Worm (Caenorhabditis elegans): ENCODE data around the gene mrp-6.

Gene mrp-6

DNA sequence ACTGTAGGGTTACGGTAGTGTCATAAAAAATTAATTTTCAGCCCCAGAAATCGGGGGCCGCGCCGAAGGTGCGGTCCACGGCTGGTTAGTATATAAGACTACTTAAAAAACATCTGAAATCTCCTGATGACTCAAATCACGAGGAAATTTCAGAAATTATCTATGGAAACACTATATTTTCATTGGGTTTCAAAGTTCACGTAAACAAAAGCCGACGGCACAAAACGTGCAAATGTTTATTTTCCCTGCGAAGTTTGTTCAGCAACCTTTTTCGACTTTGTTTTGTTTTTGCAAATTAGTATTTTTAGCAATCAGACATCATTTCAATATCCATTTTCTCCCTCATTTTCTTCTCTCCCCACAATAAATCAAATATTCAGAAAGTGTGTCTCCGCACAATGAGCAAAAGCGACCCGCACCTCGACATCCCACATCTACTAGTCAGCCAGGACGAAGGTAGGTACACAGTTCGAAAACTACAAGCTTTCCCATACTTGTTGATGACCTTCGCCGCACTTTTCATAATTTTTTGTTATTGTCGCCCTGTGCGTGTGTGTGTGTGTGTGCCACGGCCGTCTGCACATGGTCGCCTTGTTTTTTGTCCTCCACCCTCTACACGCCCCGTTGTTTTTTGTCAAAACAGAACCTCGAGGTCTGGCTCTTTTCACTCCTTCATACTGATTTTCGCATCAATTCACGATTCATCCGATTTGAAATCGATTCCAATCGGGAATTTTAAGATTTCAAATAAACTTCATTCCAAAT, 49.8 kb downstream of the mrp-6 start:
- TF ChIP-seq skn-1 (tag; optimal IDR thresholded peaks at IDR 0.05) (no peak), nhr-12 (tag; optimal IDR thresholded peaks at IDR 0.05) (no peak)

- TF ChIP-seq lin-15B (tag; optimal IDR thresholded peaks at IDR 0.05) (no peak), lsy-12 (tag; optimal IDR thresholded peaks at IDR 0.05) (no peak), egl-27 (tag; optimal IDR thresholded peaks at IDR 0.05) (no peak), nhr-11 (tag; optimal IDR thresholded peaks at IDR 0.05) (no peak), ztf-4 (tag; optimal IDR thresholded peaks at IDR 0.05) (no peak), pqm-1 (tag; optimal IDR thresholded peaks at IDR 0.05) (no peak), ztf-11 (tag; optimal IDR thresholded peaks at IDR 0.05) (no peak), nfya-1 (tag; optimal IDR thresholded peaks at IDR 0.05; ENCODE audit: insufficient read depth) (no peak), nhr-76 (tag; optimal IDR thresholded peaks at IDR 0.05) (no peak), R02D3.7 (tag; optimal IDR thresholded peaks at IDR 0.05) (no peak), snpc-4 (tag; optimal IDR thresholded peaks at IDR 0.05) (no peak), fkh-2 (tag; optimal IDR thresholded peaks at IDR 0.05) (no peak), fkh-10 (GFP tag; optimal IDR thresholded peaks at IDR 0.05) (no peak), egl-5 (tag; optimal IDR thresholded peaks at IDR 0.05) (no peak), ceh-28 (tag; optimal IDR thresholded peaks at IDR 0.05) (no peak), nhr-43 (tag; optimal IDR thresholded peaks at IDR 0.05; ENCODE audit: poor library complexity, severe bottlenecking) (no peak), nhr-23 (tag; optimal IDR thresholded peaks at IDR 0.05) (no peak), elt-1 (tag; optimal IDR thresholded peaks at IDR 0.05) (no peak), nhr-28 (tag; optimal IDR thresholded peaks at IDR 0.05) (no peak)
These were observed 51.7 kb downstream of the mrp-6 start, which contains the start of gene ZK470.2 for ce11 chrX:4134855-4135254. Gene ZK470.2 (plus strand): TSS chrX:4135155.

- TF ChIP-seq tbx-2 (tag; optimal IDR thresholded peaks at IDR 0.05) (no peak), elt-2 (tag; optimal IDR thresholded peaks at IDR 0.05) (peak; percentile 18), nhr-23 (tag; optimal IDR thresholded peaks at IDR 0.05) (no peak), pqm-1 (tag; optimal IDR thresholded peaks at IDR 0.05) (peak; percentile 15), fkh-10 (GFP tag; optimal IDR thresholded peaks at IDR 0.05) (no peak), ceh-9 (tag; optimal IDR thresholded peaks at IDR 0.05) (no peak), nfya-1 (tag; optimal IDR thresholded peaks at IDR 0.05; ENCODE audit: insufficient read depth) (peak; percentile 9), nhr-11 (tag; optimal IDR thresholded peaks at IDR 0.05) (no peak), ama-1 (optimal IDR thresholded peaks at IDR 0.05) (peak; percentile 58), fkh-2 (tag; optimal IDR thresholded peaks at IDR 0.05) (no peak)
These were observed 53.2 kb downstream of the mrp-6 start for ce11 chrX:4133378-4133777.

ce11 chrX:4132243-4132642, 54.3 kb downstream of the mrp-6 start:
- TF ChIP-seq ceh-28 (tag; optimal IDR thresholded peaks at IDR 0.05) = peak; percentile 76
- no peak for TF ChIP-seq nhr-77 (tag; optimal IDR thresholded peaks at IDR 0.05)
- peak; percentile 22 to 37 (median 29) for TF ChIP-seq elt-3 (tag; optimal IDR thresholded peaks at IDR 0.05)
- peak; percentile 48 for TF ChIP-seq elt-1 (tag; optimal IDR thresholded peaks at IDR 0.05)
- TF ChIP-seq egl-27 (tag; optimal IDR thresholded peaks at IDR 0.05) = peak; percentile 1
- peak; percentile 94 for TF ChIP-seq nhr-23 (tag; optimal IDR thresholded peaks at IDR 0.05)
- TF ChIP-seq nhr-25 (tag; optimal IDR thresholded peaks at IDR 0.05) = peak; percentile 88
- TF ChIP-seq jun-1 (tag; optimal IDR thresholded peaks at IDR 0.05) = peak; percentile 69
- TF ChIP-seq ZK546.5 (tag; optimal IDR thresholded peaks at IDR 0.05) = no peak
- peak; percentile 95 for TF ChIP-seq nhr-43 (tag; optimal IDR thresholded peaks at IDR 0.05; ENCODE audit: poor library complexity, severe bottlenecking)
- peak; percentile 44 for TF ChIP-seq nfya-1 (tag; optimal IDR thresholded peaks at IDR 0.05; ENCODE audit: insufficient read depth)
- peak; percentile 43 for TF ChIP-seq pqm-1 (tag; optimal IDR thresholded peaks at IDR 0.05)
- TF ChIP-seq ceh-82 (tag; optimal IDR thresholded peaks at IDR 0.05) = no peak
- peak; percentile 56 for TF ChIP-seq tbx-2 (tag; optimal IDR thresholded peaks at IDR 0.05)
- peak; percentile 28 for TF ChIP-seq egl-5 (tag; optimal IDR thresholded peaks at IDR 0.05)
- TF ChIP-seq ceh-16 (tag; optimal IDR thresholded peaks at IDR 0.05) = no peak
- TF ChIP-seq eor-1 (tag; optimal IDR thresholded peaks at IDR 0.05) = no peak
- TF ChIP-seq ztf-4 (tag; optimal IDR thresholded peaks at IDR 0.05) = peak; percentile 79

DNA sequence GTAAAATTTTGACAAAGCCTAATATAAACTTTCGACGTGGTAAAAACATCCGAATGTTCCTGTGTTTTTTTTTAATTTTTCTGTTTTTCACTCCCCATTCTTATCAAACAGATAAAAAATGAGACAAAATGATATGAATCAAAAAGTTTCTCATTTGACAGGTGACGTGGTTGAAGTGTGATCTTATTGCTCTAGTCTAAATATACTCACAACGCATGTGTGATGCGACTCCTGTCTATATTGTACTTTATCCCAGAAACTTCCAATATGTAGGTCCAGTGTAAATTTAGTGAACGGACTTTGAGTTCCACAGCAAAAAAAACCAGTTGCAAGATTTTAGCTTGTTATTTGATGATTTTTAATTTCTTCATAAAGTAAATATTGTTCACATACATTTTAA, 55.2 kb downstream of the mrp-6 start:
- TF ChIP-seq sea-2 (GFP tag; optimal IDR thresholded peaks at IDR 0.05) (no peak), nfya-1 (tag; optimal IDR thresholded peaks at IDR 0.05; ENCODE audit: insufficient read depth) (peak; percentile 6), nhr-43 (tag; optimal IDR thresholded peaks at IDR 0.05; ENCODE audit: poor library complexity, severe bottlenecking) (no peak)

All from whole organism, L3 larva.